Fruit fly (Drosophila melanogaster) whole organism, embryonic: Measurements from ENCODE around the gene CG32147.

Source experiments
- Abd-B ChIP-seq: fragments of 200-800 bp; sonication (Bioruptor generic); optimal IDR thresholded peaks from 2 replicates; lab custom pipeline; 2018; ENCODE audit warnings: missing biosample characterization, mild to moderate bottlenecking, missing genetic modification characterization, moderate library complexity
- Blimp-1 ChIP-seq: fragments of 200-800 bp; sonication (Bioruptor generic); optimal IDR thresholded peaks from 3 replicates; lab custom pipeline; 2018; ENCODE audit warnings: missing biosample characterization, missing genetic modification characterization, mild to moderate bottlenecking, moderate library complexity, missing genetic modification reagents
- CG12236 ChIP-seq: fragments of 200-800 bp; sonication (Bioruptor generic); optimal IDR thresholded peaks from 2 replicates; lab custom pipeline; 2016; ENCODE audit warnings: missing biosample characterization, missing genetic modification characterization
- CG13123 ChIP-seq: fragments of 200-800 bp; sonication (Bioruptor generic); optimal IDR thresholded peaks from 2 replicates; lab custom pipeline; 2016; ENCODE audit warnings: missing biosample characterization, missing genetic modification characterization
- CG14860 ChIP-seq: fragments of 200-800 bp; sonication (Bioruptor generic); IDR thresholded peaks from 3 replicates; pipeline ENCODE4 v1.3.6; 2022; ENCODE audit warnings: missing biosample characterization, missing genetic modification characterization; ENCODE audit not compliant: partially characterized antibody
- CG15269 ChIP-seq: fragments of 200-800 bp; sonication (Bioruptor generic); optimal IDR thresholded peaks from 2 replicates; lab custom pipeline; 2018; ENCODE audit warnings: missing biosample characterization, mild to moderate bottlenecking, missing genetic modification characterization, moderate library complexity
- CG17385 ChIP-seq: fragments of 200-800 bp; sonication (Bioruptor generic); optimal IDR thresholded peaks from 3 replicates; lab custom pipeline; 2018; ENCODE audit warnings: missing biosample characterization, mild to moderate bottlenecking, missing genetic modification characterization
- CG17802 ChIP-seq: fragments of 200-800 bp; sonication (Bioruptor generic); optimal IDR thresholded peaks from 2 replicates; lab custom pipeline; 2018; ENCODE audit warnings: missing biosample characterization, mild to moderate bottlenecking, missing genetic modification characterization, moderate library complexity
- CG1792 ChIP-seq: fragments of 200-800 bp; sonication (Bioruptor generic); optimal IDR thresholded peaks from 2 replicates; lab custom pipeline; 2016; ENCODE audit warnings: missing biosample characterization, missing genetic modification characterization
- CG18262 ChIP-seq: fragments of 200-800 bp; optimal IDR thresholded peaks from 3 replicates; lab custom pipeline; 2019; ENCODE audit warnings: missing biosample characterization, mild to moderate bottlenecking, missing genetic modification characterization, moderate library complexity
- CG32767 ChIP-seq: fragments of 200-800 bp; sonication (Bioruptor generic); IDR thresholded peaks from 2 replicates; pipeline ENCODE4 v1.3.6; 2022; ENCODE audit warnings: missing biosample characterization, missing genetic modification characterization
- CG34376 ChIP-seq: fragments of 200-800 bp; sonication (Bioruptor generic); optimal IDR thresholded peaks from 2 replicates; lab custom pipeline; 2018; ENCODE audit warnings: missing biosample characterization, mild to moderate bottlenecking, missing genetic modification characterization
- CG5245 ChIP-seq: fragments of 200-800 bp; sonication (Bioruptor generic); optimal IDR thresholded peaks from 3 replicates; lab custom pipeline; 2016; ENCODE audit warnings: missing biosample characterization, missing genetic modification characterization
- CG5953 ChIP-seq: fragments of 200-800 bp; sonication (Bioruptor generic); IDR thresholded peaks from 2 replicates; pipeline ENCODE4 v1.3.6; 2022; ENCODE audit warnings: missing biosample characterization, missing genetic modification characterization
- CG6654 ChIP-seq: fragments of 200-800 bp; sonication (Bioruptor generic); optimal IDR thresholded peaks from 2 replicates; lab custom pipeline; 2017; ENCODE audit warnings: missing biosample characterization, mild to moderate bottlenecking, missing genetic modification characterization
- CG6791 ChIP-seq: fragments of 200-800 bp; sonication (Bioruptor generic); IDR thresholded peaks from 3 replicates; pipeline ENCODE4 v1.3.6; 2022; ENCODE audit warnings: missing biosample characterization, missing genetic modification characterization; ENCODE audit not compliant: partially characterized antibody
- CG6813 ChIP-seq: fragments of 200-800 bp; sonication (Bioruptor generic); optimal IDR thresholded peaks from 2 replicates; lab custom pipeline; 2017; ENCODE audit warnings: missing biosample characterization, missing genetic modification characterization, mild to moderate bottlenecking, moderate library complexity, missing genetic modification reagents
- CG7745 ChIP-seq: fragments of 200-800 bp; sonication (Bioruptor generic); optimal IDR thresholded peaks from 2 replicates; lab custom pipeline; 2018; ENCODE audit warnings: missing biosample characterization, mild to moderate bottlenecking, missing genetic modification characterization, moderate library complexity
- CG8924 ChIP-seq: fragments of 200-800 bp; optimal IDR thresholded peaks from 3 replicates; lab custom pipeline; 2019; ENCODE audit warnings: missing biosample characterization, mild to moderate bottlenecking, missing genetic modification characterization, moderate library complexity
- CG9876 ChIP-seq: fragments of 200-800 bp; sonication (Bioruptor generic); optimal IDR thresholded peaks from 2 replicates; lab custom pipeline; 2016; ENCODE audit warnings: missing biosample characterization, missing genetic modification characterization
- Camta ChIP-seq: fragments of 200-800 bp; sonication (Bioruptor generic); optimal IDR thresholded peaks from 2 replicates; lab custom pipeline; 2016; ENCODE audit warnings: missing biosample characterization, missing genetic modification characterization
- Dfd ChIP-seq, 2 experiments: fragments of >200 bp; optimal IDR thresholded peaks; 2 replicates each; lab custom pipeline; 2017; ENCODE audit warnings: missing biosample characterization in 2 of 2, missing genetic modification characterization in 2 of 2
- Dp ChIP-seq: fragments of 200-800 bp; sonication (Bioruptor generic); optimal IDR thresholded peaks from 2 replicates; lab custom pipeline; 2018; ENCODE audit warnings: missing biosample characterization, mild to moderate bottlenecking, missing genetic modification characterization, moderate library complexity
- H2.0 ChIP-seq: fragments of 200-800 bp; sonication (Bioruptor generic); IDR thresholded peaks from 2 replicates; pipeline ENCODE4 v1.3.6; 2022; ENCODE audit warnings: missing biosample characterization, missing genetic modification characterization
- HLH3B ChIP-seq: fragments of 200-800 bp; sonication (Bioruptor generic); IDR thresholded peaks from 2 replicates; pipeline ENCODE4 v1.3.6; 2022; ENCODE audit warnings: missing biosample characterization, missing genetic modification characterization
- Hr3 ChIP-seq: fragments of 200-800 bp; sonication (Bioruptor generic); optimal IDR thresholded peaks from 3 replicates; lab custom pipeline; 2016; ENCODE audit warnings: missing biosample characterization, missing genetic modification characterization
- Lhr ChIP-seq: fragments of 200-800 bp; sonication (Bioruptor generic); optimal IDR thresholded peaks from 3 replicates; lab custom pipeline; 2017; ENCODE audit warnings: mild to moderate bottlenecking, missing biosample characterization, missing genetic modification reagents, missing genetic modification characterization
- Med ChIP-seq: fragments of 200-800 bp; sonication (Bioruptor generic); peaks from one replicate; lab custom pipeline; 2016; ENCODE audit warnings: missing biosample characterization, missing genetic modification characterization, mild to moderate bottlenecking, inconsistent platforms, moderate library complexity
- Oaz ChIP-seq: fragments of 200-800 bp; sonication (Bioruptor generic); IDR thresholded peaks from 2 replicates; pipeline ENCODE4 v1.3.6; 2022; ENCODE audit warnings: missing biosample characterization, missing genetic modification characterization
- Oli ChIP-seq: fragments of 200-800 bp; sonication (Bioruptor generic); optimal IDR thresholded peaks from 2 replicates; lab custom pipeline; 2018; ENCODE audit warnings: missing biosample characterization, mild to moderate bottlenecking, missing genetic modification characterization, moderate library complexity
- Sox100B ChIP-seq: fragments of 200-800 bp; sonication (Bioruptor generic); optimal IDR thresholded peaks from 3 replicates; lab custom pipeline; 2018; ENCODE audit warnings: missing biosample characterization, mild to moderate bottlenecking, missing genetic modification characterization
- az2 ChIP-seq: fragments of 200-800 bp; sonication (Bioruptor generic); optimal IDR thresholded peaks from 3 replicates; lab custom pipeline; 2016; ENCODE audit warnings: missing biosample characterization, missing genetic modification characterization
- cato ChIP-seq: fragments of 200-800 bp; sonication (Bioruptor generic); optimal IDR thresholded peaks from 2 replicates; lab custom pipeline; 2016; ENCODE audit warnings: missing biosample characterization, missing genetic modification characterization, borderline replicate concordance
- caup ChIP-seq: fragments of 200-800 bp; sonication (Bioruptor generic); optimal IDR thresholded peaks from 3 replicates; lab custom pipeline; 2017; ENCODE audit warnings: missing biosample characterization, mild to moderate bottlenecking, missing genetic modification characterization, moderate library complexity; ENCODE audit not compliant: severe bottlenecking
- chinmo ChIP-seq: fragments of 200-800 bp; sonication (Bioruptor generic); IDR thresholded peaks from 4 replicates; pipeline ENCODE4 v1.3.6; 2022; ENCODE audit warnings: missing biosample characterization, missing genetic modification characterization; ENCODE audit not compliant: partially characterized antibody
- chn ChIP-seq: fragments of 200-800 bp; sonication (Bioruptor generic); optimal IDR thresholded peaks from 2 replicates; lab custom pipeline; 2016; ENCODE audit warnings: missing biosample characterization, missing genetic modification characterization
- crc ChIP-seq: fragments of 200-800 bp; sonication (Bioruptor generic); optimal IDR thresholded peaks from 2 replicates; lab custom pipeline; 2016; ENCODE audit warnings: missing biosample characterization, missing genetic modification characterization
- crp ChIP-seq, 2 experiments: fragments of 200-800 bp; sonication (Bioruptor generic); optimal IDR thresholded peaks; 2 replicates in 1 of 2; 3 replicates in 1 of 2; lab custom pipeline; 2017; ENCODE audit warnings: missing biosample characterization in 2 of 2, missing genetic modification characterization in 2 of 2, mild to moderate bottlenecking in 1 of 2, moderate library complexity in 1 of 2
- dan ChIP-seq: fragments of 200-800 bp; sonication (Bioruptor generic); IDR thresholded peaks from 2 replicates; pipeline ENCODE4 v1.3.6; 2022; ENCODE audit warnings: missing biosample characterization, missing genetic modification characterization
- esg ChIP-seq: fragments of 200-800 bp; sonication (Bioruptor generic); conservative IDR thresholded peaks from 2 replicates; pipeline ENCODE4 v1.3.6; 2022; ENCODE audit warnings: missing biosample characterization, missing genetic modification characterization
- exex ChIP-seq: fragments of 200-800 bp; sonication (Bioruptor generic); optimal IDR thresholded peaks from 4 replicates; lab custom pipeline; 2018; ENCODE audit warnings: missing biosample characterization, mild to moderate bottlenecking, missing genetic modification characterization, moderate library complexity
- fd3F ChIP-seq: fragments of 200-800 bp; sonication (Bioruptor generic); optimal IDR thresholded peaks from 2 replicates; lab custom pipeline; 2018; ENCODE audit warnings: missing biosample characterization, mild to moderate bottlenecking, missing genetic modification characterization, moderate library complexity
- hbn ChIP-seq: fragments of 200-800 bp; sonication (Bioruptor generic); IDR thresholded peaks from 2 replicates; pipeline ENCODE4 v1.3.6; 2022; ENCODE audit warnings: missing biosample characterization, missing genetic modification characterization; ENCODE audit not compliant: partially characterized antibody
- mam ChIP-seq: fragments of 200-800 bp; sonication (Bioruptor generic); optimal IDR thresholded peaks from 3 replicates; lab custom pipeline; 2016; ENCODE audit warnings: missing biosample characterization, missing genetic modification characterization
- oc ChIP-seq: fragments of 200-800 bp; sonication (Bioruptor generic); optimal IDR thresholded peaks from 2 replicates; lab custom pipeline; 2018; ENCODE audit warnings: missing biosample characterization, mild to moderate bottlenecking, missing genetic modification characterization, moderate library complexity
- phol ChIP-seq: fragments of 200-800 bp; sonication (Bioruptor generic); optimal IDR thresholded peaks from 3 replicates; lab custom pipeline; 2018; ENCODE audit warnings: missing biosample characterization, mild to moderate bottlenecking, missing genetic modification characterization, moderate library complexity
- tap ChIP-seq: fragments of 200-800 bp; optimal IDR thresholded peaks from 3 replicates; lab custom pipeline; 2019; ENCODE audit warnings: missing biosample characterization, mild to moderate bottlenecking, missing genetic modification characterization, moderate library complexity
- z ChIP-seq: fragments of 200-800 bp; sonication (Bioruptor generic); IDR thresholded peaks from 3 replicates; pipeline ENCODE4 v1.3.6; 2022; ENCODE audit warnings: missing biosample characterization, missing genetic modification characterization

The CG32147 gene

DNA sequence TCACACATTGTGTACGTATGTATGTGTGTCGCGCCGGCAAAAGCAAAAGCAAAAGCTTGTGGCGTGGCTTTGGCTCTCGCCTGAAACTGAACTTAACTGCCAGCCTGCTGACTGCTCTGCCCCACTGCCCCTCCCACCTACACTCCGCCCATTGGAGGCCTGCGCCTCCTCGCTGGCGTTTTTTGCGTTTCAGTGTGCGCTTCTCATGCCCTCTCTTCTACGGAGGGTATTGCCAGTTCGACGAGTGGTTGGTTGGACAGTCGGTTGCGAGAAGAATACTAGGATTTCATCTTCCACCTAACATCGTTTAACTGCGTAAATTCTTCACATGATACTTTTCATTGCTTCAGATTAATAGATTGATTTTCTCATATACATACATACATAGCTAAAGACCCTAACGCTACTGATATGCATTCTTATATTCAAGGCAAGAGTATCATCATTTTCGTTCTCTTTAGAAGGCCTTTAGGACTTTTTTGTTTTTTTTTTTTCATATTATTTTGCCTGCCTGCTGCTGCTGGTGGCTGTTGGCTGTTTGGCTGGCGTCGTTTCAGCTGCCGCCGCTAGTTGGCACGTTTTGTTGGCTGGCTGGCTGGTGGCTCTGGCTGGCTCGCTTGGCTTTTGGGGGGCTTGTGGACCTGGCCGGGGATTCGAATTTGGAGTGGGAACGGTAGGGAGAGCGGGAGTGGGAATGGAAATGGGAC is 38.9 kb downstream of the CG32147 start (continued):
- TF ChIP-seq HLH3B (GFP tag; lab: Robert Waterston, UW) (peak; percentile 36; the same call in 1 of the 2 replicates), Med (GFP tag; lab: Kevin White, UChicago) (peak; percentile 83), mam (GFP tag; lab: Kevin White, UChicago) (peak; percentile 72), tap (tag; lab: Kevin White, UChicago) (peak; percentile 28), CG13123 (GFP tag; lab: Kevin White, UChicago) (no peak), CG8924 (tag; lab: Kevin White, UChicago) (peak; percentile 37), CG6654 (GFP tag; lab: Kevin White, UChicago) (no peak), phol (tag; lab: Kevin White, UChicago) (peak; percentile 23), chn (GFP tag; lab: Kevin White, UChicago) (peak; percentile 44), CG12236 (GFP tag; lab: Kevin White, UChicago) (peak; percentile 23), CG9876 (no peak), Lhr (GFP tag; lab: Kevin White, UChicago) (no peak), CG32767 (no peak), Blimp-1 (peak; percentile 3), CG6813 (GFP tag; lab: Kevin White, UChicago) (peak; percentile 31), H2.0 (GFP tag; lab: Robert Waterston, UW) (peak; percentile 19; the same call in 1 of the 2 replicates), Camta (GFP tag; lab: Kevin White, UChicago) (peak; percentile 45), Abd-B (GFP tag; lab: Kevin White, UChicago) (peak; percentile 26), CG17802 (no peak), CG5245 (GFP tag; lab: Kevin White, UChicago) (no peak), CG18262 (tag; lab: Kevin White, UChicago) (peak; percentile 46), Oli (tag; lab: Kevin White, UChicago) (peak; percentile 66), Dfd (GFP tag; optimal IDR thresholded peaks at IDR 0.05; lab: Kevin White, UChicago) (no peak), CG5953 (GFP tag; lab: Robert Waterston, UW) (peak; percentile 13; the same call in 1 of the 2 replicates), CG6791 (GFP tag; lab: Robert Waterston, UW) (no peak), Oaz (GFP tag; lab: Robert Waterston, UW) (0 out of 2 replicates have a peak, but pooled peaks have one; percentile 32), cato (GFP tag; lab: Kevin White, UChicago) (peak; percentile 0), esg (GFP tag; lab: Robert Waterston, UW) (peak; percentile 56), chinmo (no peak; the same call in 2 of the 4 replicates), dan (GFP tag; lab: Robert Waterston, UW) (no peak), crp (GFP tag; optimal IDR thresholded peaks at IDR 0.05; lab: Kevin White, UChicago) (no peak), caup (GFP tag; lab: Kevin White, UChicago) (no peak), exex (tag; lab: Kevin White, UChicago) (no peak), fd3F (GFP tag; lab: Kevin White, UChicago) (peak; percentile 44), CG34376 (GFP tag; lab: Kevin White, UChicago) (peak; percentile 41), CG1792 (GFP tag; lab: Kevin White, UChicago) (no peak), z (GFP tag; lab: Robert Waterston, UW) (no peak), hbn (GFP tag; lab: Robert Waterston, UW) (no peak; the same call in 1 of the 2 replicates), CG14860 (GFP tag; lab: Robert Waterston, UW) (no peak), Hr3 (GFP tag; lab: Kevin White, UChicago) (peak; percentile 31), CG15269 (peak; percentile 66), Dp (GFP tag; lab: Kevin White, UChicago) (no peak), crc (GFP tag; lab: Kevin White, UChicago) (peak; percentile 16), Sox100B (GFP tag; lab: Kevin White, UChicago) (peak; percentile 50), az2 (GFP tag; lab: Kevin White, UChicago) (peak; percentile 32), CG7745 (tag; lab: Kevin White, UChicago) (no peak), oc (tag; lab: Kevin White, UChicago) (no peak), CG17385 (peak; percentile 61)
